Worm (Caenorhabditis elegans): ENCODE measurements around the gene lst-6.

- TF ChIP-seq blmp-1 (tag; optimal IDR thresholded peaks at IDR 0.05; ENCODE audit: insufficient read depth) (no peak), nhr-11 (tag; optimal IDR thresholded peaks at IDR 0.05) (no peak), elt-1 (tag; optimal IDR thresholded peaks at IDR 0.05) (no peak), nhr-21 (tag; optimal IDR thresholded peaks at IDR 0.05) (no peak), unc-62 (GFP tag; optimal IDR thresholded peaks at IDR 0.05) (no peak), alr-1 (tag; optimal IDR thresholded peaks at IDR 0.05) (no peak), ceh-16 (tag; optimal IDR thresholded peaks at IDR 0.05) (no peak), gmeb-1 (tag; optimal IDR thresholded peaks at IDR 0.05) (no peak), nhr-12 (tag; optimal IDR thresholded peaks at IDR 0.05) (no peak), aly-2 (tag; optimal IDR thresholded peaks at IDR 0.05) (no peak)
These were observed 46.6 kb downstream of the lst-6 start for ce11 chrII:6975725-6976124.

Data from whole organism, L2 larva.